Worm (Caenorhabditis elegans): ENCODE measurements around the gene elks-1.

Gene elks-1

ce11 chrIV:3310662-3311219, 39.1 kb downstream of the elks-1 start:
- TF ChIP-seq spr-3 (GFP tag; optimal IDR thresholded peaks at IDR 0.05) (no peak), D1046.2 (GFP tag; IDR thresholded peaks at IDR 0.05) (no peak), dmd-6 (GFP tag; IDR thresholded peaks at IDR 0.05) (peak; percentile 74), nhr-102 (tag; optimal IDR thresholded peaks at IDR 0.05) (no peak), daf-16 (GFP tag; optimal IDR thresholded peaks at IDR 0.05) (no peak), daf-16 (tag; optimal IDR thresholded peaks at IDR 0.05) (peak; percentile 39), lin-38 (GFP tag; IDR thresholded peaks at IDR 0.05) (no peak), ceh-44 (GFP tag; IDR thresholded peaks at IDR 0.05) (no peak), R02D3.7 (tag; optimal IDR thresholded peaks at IDR 0.05) (no peak), daf-12 (tag; optimal IDR thresholded peaks at IDR 0.05) (no peak), egl-27 (tag; optimal IDR thresholded peaks at IDR 0.05) (no peak), nhr-48 (tag; optimal IDR thresholded peaks at IDR 0.05) (peak; percentile 55), T26A8.4 (GFP tag; IDR thresholded peaks at IDR 0.05) (no peak), dmd-9 (GFP tag; IDR thresholded peaks at IDR 0.05) (no peak), aha-1 (tag) (peak; percentile 84), pqm-1 (tag; optimal IDR thresholded peaks at IDR 0.05) (peak; percentile 78), unc-62 (GFP tag; optimal IDR thresholded peaks at IDR 0.05 in 1 of 2) (peak in 1 of 2 experiments; percentile 91), unc-62 (tag; optimal IDR thresholded peaks at IDR 0.05) (no peak), php-3 (GFP tag; IDR thresholded peaks at IDR 0.05) (no peak), nhr-28 (tag; optimal IDR thresholded peaks at IDR 0.05) (no peak), madf-9 (GFP tag; conservative IDR thresholded peaks at IDR 0.05) (no peak), cey-2 (tag; optimal IDR thresholded peaks at IDR 0.05; ENCODE audit: borderline replicate concordance, insufficient read depth) (no peak), ceh-20 (GFP tag; IDR thresholded peaks at IDR 0.05) (no peak), unc-130 (GFP tag; optimal IDR thresholded peaks at IDR 0.05) (no peak), tag-97 (GFP tag; IDR thresholded peaks at IDR 0.05) (no peak), dve-1 (tag; optimal IDR thresholded peaks at IDR 0.05; ENCODE audit: insufficient read depth) (peak; percentile 18), mes-2 (tag; optimal IDR thresholded peaks at IDR 0.05; ENCODE audit: poor library complexity, severe bottlenecking) (peak; percentile 8)

- TF ChIP-seq zag-1 (tag; optimal IDR thresholded peaks at IDR 0.05), result no peak
- TF ChIP-seq T26A8.4 (GFP tag; IDR thresholded peaks at IDR 0.05), result no peak
- peak; percentile 9 for TF ChIP-seq nhr-28 (tag; optimal IDR thresholded peaks at IDR 0.05)
- TF ChIP-seq Y48G9A.11 (GFP tag; IDR thresholded peaks at IDR 0.05), result no peak
- no peak for TF ChIP-seq F44E2.7 (GFP tag; IDR thresholded peaks at IDR 0.05)
- TF ChIP-seq lin-15B (tag; optimal IDR thresholded peaks at IDR 0.05), result no peak
Observed at ce11 chrIV:3308885-3309284, 40.9 kb downstream of the elks-1 start.

ce11 chrIV:3307463-3307862, 42.4 kb downstream of the elks-1 start, which contains the start of gene W08E12.9:
W08E12.9 (minus strand) TSS chrIV:3307563.
- TF ChIP-seq madf-9 (GFP tag; conservative IDR thresholded peaks at IDR 0.05) (no peak), egl-43 (GFP tag; IDR thresholded peaks at IDR 0.05) (no peak), unc-130 (GFP tag; optimal IDR thresholded peaks at IDR 0.05) (no peak), arid-1 (GFP tag; conservative IDR thresholded peaks at IDR 0.05) (no peak), F49E8.2 (tag; optimal IDR thresholded peaks at IDR 0.05; ENCODE audit: borderline replicate concordance) (no peak), saeg-2 (GFP tag; IDR thresholded peaks at IDR 0.05) (no peak), lir-3 (tag; optimal IDR thresholded peaks at IDR 0.05) (no peak), lin-38 (GFP tag; IDR thresholded peaks at IDR 0.05) (no peak)

- TF ChIP-seq aha-1 (tag) (no peak), daf-12 (tag; optimal IDR thresholded peaks at IDR 0.05) (no peak), mxl-2 (GFP tag; conservative IDR thresholded peaks at IDR 0.05) (no peak), snpc-4 (tag; optimal IDR thresholded peaks at IDR 0.05) (no peak), lin-29 (GFP tag; IDR thresholded peaks at IDR 0.05) (no peak), lin-13 (GFP tag; optimal IDR thresholded peaks at IDR 0.05) (no peak), unc-62 (GFP tag; optimal IDR thresholded peaks at IDR 0.05 in 1 of 2) (peak in 1 of 2 experiments; percentile 27), unc-62 (tag; optimal IDR thresholded peaks at IDR 0.05) (no peak), unc-130 (GFP tag; optimal IDR thresholded peaks at IDR 0.05) (no peak)
Observed at ce11 chrIV:3305575-3305974, 44.3 kb downstream of the elks-1 start, which contains the start of gene W08E12.2. W08E12.2 (plus strand) TSS chrIV:3305875.

All from whole organism, L4 larva.